Worm (Caenorhabditis elegans): ENCODE measurements around the gene bmk-1.

DNA sequence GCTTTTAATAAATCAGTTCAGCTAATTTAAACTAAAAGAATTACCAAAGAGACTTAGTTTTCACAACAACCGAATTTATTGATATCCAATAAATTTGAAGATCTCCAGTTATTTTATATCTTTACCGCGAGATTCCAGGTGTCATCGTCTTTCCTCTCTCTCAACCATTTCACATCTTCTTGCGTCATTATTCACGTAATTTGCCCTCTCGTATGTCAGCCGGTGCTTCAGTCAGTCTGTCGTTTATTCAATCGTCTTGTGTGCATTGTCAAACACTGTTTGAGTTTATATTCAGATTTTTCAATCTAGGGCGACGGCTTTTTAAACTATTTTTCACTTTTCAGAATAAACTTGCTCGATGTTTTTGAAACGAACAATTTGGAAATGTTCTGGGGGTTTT, 19.4 kb downstream of the bmk-1 start:
- no peak for TF ChIP-seq cog-1 (tag; optimal IDR thresholded peaks at IDR 0.05)
- no peak for TF ChIP-seq flt-1 (GFP tag; IDR thresholded peaks at IDR 0.05)
- TF ChIP-seq med-1 (GFP tag; optimal IDR thresholded peaks at IDR 0.05; ENCODE audit: insufficient read depth): no peak
